Worm (Caenorhabditis elegans) whole organism, midembryonic: Measurements from ENCODE around the gene C34C12.7.

Source experiments
- T22C8.4 ChIP-seq: fragments of 200-800 bp; sonication (Bioruptor generic); IDR thresholded peaks from 2 replicates; pipeline ENCODE4 v1.3.6; 2022; ENCODE audit warnings: missing genetic modification characterization, missing compliant biosample characterization
- flt-1 ChIP-seq: fragments of 200-800 bp; sonication (Bioruptor generic); IDR thresholded peaks from 2 replicates; pipeline ENCODE4 v1.3.6; 2022; ENCODE audit warnings: missing genetic modification characterization, missing compliant biosample characterization
- klf-2 ChIP-seq: fragments of 200-800 bp; sonication (Bioruptor generic); conservative IDR thresholded peaks from 2 replicates; pipeline ENCODE4 v1.3.6; 2022; ENCODE audit warnings: missing genetic modification reagents, missing genetic modification characterization, missing compliant biosample characterization
- med-1 ChIP-seq: sonication (generic microtip); optimal IDR thresholded peaks from 2 replicates; lab custom pipeline; 2017; ENCODE audit warnings: missing genetic modification characterization, mild to moderate bottlenecking, missing compliant biosample characterization, antibody characterized with exemption, missing genetic modification reagents; ENCODE audit not compliant: insufficient read depth
- ref-1 ChIP-seq: fragments of 200-800 bp; sonication (Bioruptor generic); conservative IDR thresholded peaks from 2 replicates; pipeline ENCODE4 v1.3.6; 2022; ENCODE audit warnings: missing genetic modification reagents, missing genetic modification characterization, missing compliant biosample characterization
- tab-1 ChIP-seq: fragments of 200-800 bp; sonication (Bioruptor generic); IDR thresholded peaks from 2 replicates; pipeline ENCODE4 v1.3.6; 2022; ENCODE audit warnings: missing genetic modification characterization, missing compliant biosample characterization
- ztf-23 ChIP-seq: fragments of 200-800 bp; sonication (Bioruptor generic); IDR thresholded peaks from 2 replicates; pipeline ENCODE4 v1.3.6; 2022; ENCODE audit warnings: missing genetic modification reagents, missing genetic modification characterization, missing compliant biosample characterization
- ztf-29 ChIP-seq: fragments of 200-800 bp; sonication (Bioruptor generic); IDR thresholded peaks from 2 replicates; pipeline ENCODE4 v1.3.6; 2022; ENCODE audit warnings: missing genetic modification reagents, missing genetic modification characterization, missing compliant biosample characterization

ce11 chrIII:3502215-3502838 lies 14.2 kb upstream of the C34C12.7 start, which contains the start of gene M01F1.8:
- no peak for TF ChIP-seq ztf-29 (GFP tag; lab: Robert Waterston, UW)
- no peak for TF ChIP-seq ztf-23 (GFP tag; lab: Robert Waterston, UW)
- no peak for TF ChIP-seq flt-1 (GFP tag; lab: Robert Waterston, UW)
- no peak for TF ChIP-seq klf-2 (GFP tag; lab: Robert Waterston, UW)
- TF ChIP-seq med-1 (GFP tag; lab: Kevin White, UChicago), result no peak
- no peak for TF ChIP-seq T22C8.4 (GFP tag; lab: Robert Waterston, UW)
- TF ChIP-seq ref-1 (GFP tag; lab: Robert Waterston, UW), result no peak
- TF ChIP-seq tab-1 (GFP tag; lab: Robert Waterston, UW), result no peak
